Worm (Caenorhabditis elegans) whole organism, L4 larva: Measurements from ENCODE around the gene F07C3.9.

Source experiments
- D1046.2 ChIP-seq: fragments of 200-800 bp; sonication (Bioruptor generic); IDR thresholded peaks from 2 replicates; pipeline ENCODE4 v1.3.6; 2022; ENCODE audit warnings: missing genetic modification characterization, missing compliant biosample characterization
- F26F4.8 ChIP-seq: fragments of 200-800 bp; sonication (Bioruptor generic); conservative IDR thresholded peaks from 2 replicates; pipeline ENCODE4 v1.3.6; 2022; ENCODE audit warnings: missing genetic modification characterization, missing compliant biosample characterization
- F37D6.2 ChIP-seq: sonication (generic microtip); optimal IDR thresholded peaks from 2 replicates; lab custom pipeline; 2016; ENCODE audit warnings: mild to moderate bottlenecking, missing genetic modification characterization, missing compliant biosample characterization
- R02D3.7 ChIP-seq: fragments of 150-350 bp; sonication (generic microtip); optimal IDR thresholded peaks from 3 replicates; lab custom pipeline; 2014; ENCODE audit warnings: missing biosample characterization, missing genetic modification characterization
- Y48G9A.11 ChIP-seq: fragments of 200-800 bp; sonication (Bioruptor generic); IDR thresholded peaks from 2 replicates; pipeline ENCODE4 v1.3.6; 2022; ENCODE audit warnings: missing genetic modification reagents, missing genetic modification characterization, missing compliant biosample characterization
- Y5F2A.4 ChIP-seq: fragments of 200-800 bp; sonication (Bioruptor generic); optimal IDR thresholded peaks from 2 replicates; lab custom pipeline; 2018; ENCODE audit warnings: mild to moderate bottlenecking, missing genetic modification characterization, missing compliant biosample characterization
- aha-1 ChIP-seq: fragments of 150-350 bp; peaks from one replicate; lab custom pipeline; 2014; ENCODE audit warnings: missing biosample characterization, missing genetic modification characterization
- aly-2 ChIP-seq: sonication (generic microtip); optimal IDR thresholded peaks from 2 replicates; lab custom pipeline; 2018; ENCODE audit warnings: missing biosample characterization, missing genetic modification characterization
- arid-1 ChIP-seq: fragments of 200-800 bp; sonication (Bioruptor generic); conservative IDR thresholded peaks from 2 replicates; pipeline ENCODE4 v1.3.6; 2022; ENCODE audit warnings: missing genetic modification reagents, missing genetic modification characterization, missing compliant biosample characterization
- ceh-20 ChIP-seq: fragments of 200-800 bp; sonication (Bioruptor generic); IDR thresholded peaks from 2 replicates; pipeline ENCODE4 v1.3.6; 2022; ENCODE audit warnings: missing genetic modification reagents, missing genetic modification characterization, missing compliant biosample characterization
- ceh-44 ChIP-seq: fragments of 200-800 bp; sonication (Bioruptor generic); IDR thresholded peaks from 2 replicates; pipeline ENCODE4 v1.3.6; 2022; ENCODE audit warnings: missing genetic modification reagents, missing genetic modification characterization, missing compliant biosample characterization
- ceh-62 ChIP-seq: sonication (generic microtip); optimal IDR thresholded peaks from 2 replicates; lab custom pipeline; 2017; ENCODE audit warnings: missing biosample characterization, missing genetic modification characterization
- ctbp-1 ChIP-seq: fragments of 200-800 bp; sonication (Bioruptor generic); IDR thresholded peaks from 2 replicates; pipeline ENCODE4 v1.3.6; 2022; ENCODE audit warnings: missing genetic modification reagents, missing genetic modification characterization, missing compliant biosample characterization
- daf-16 ChIP-seq, 3 experiments: sonication (generic microtip); optimal IDR thresholded peaks; 2 replicates each; lab custom pipeline; 2016 to 2017; ENCODE audit warnings: missing genetic modification characterization in 3 of 3, missing genetic modification reagents in 3 of 3, mild to moderate bottlenecking in 2 of 3, missing compliant biosample characterization in 2 of 3, missing biosample characterization in 1 of 3, moderate library complexity in 1 of 3
- dmd-6 ChIP-seq: fragments of 200-800 bp; sonication (Bioruptor generic); IDR thresholded peaks from 2 replicates; pipeline ENCODE4 v1.3.6; 2022; ENCODE audit warnings: missing genetic modification reagents, missing genetic modification characterization, missing compliant biosample characterization
- dpl-1 ChIP-seq: fragments of 150-350 bp; optimal IDR thresholded peaks from 2 replicates; lab custom pipeline; 2014; ENCODE audit warnings: missing biosample characterization, missing genetic modification reagents, missing genetic modification characterization
- dve-1 ChIP-seq: sonication (generic microtip); optimal IDR thresholded peaks from 2 replicates; lab custom pipeline; 2017; ENCODE audit warnings: antibody characterized with exemption, mild to moderate bottlenecking, missing genetic modification characterization, missing compliant biosample characterization; ENCODE audit not compliant: insufficient read depth
- egl-43 ChIP-seq: fragments of 200-800 bp; sonication (Bioruptor generic); IDR thresholded peaks from 2 replicates; pipeline ENCODE4 v1.3.6; 2022; ENCODE audit warnings: missing genetic modification reagents, missing genetic modification characterization, missing compliant biosample characterization
- fkh-10 ChIP-seq: fragments of 150-350 bp; optimal IDR thresholded peaks from 2 replicates; lab custom pipeline; 2014; ENCODE audit warnings: missing biosample characterization, missing genetic modification reagents, missing genetic modification characterization
- hlh-11 ChIP-seq: fragments of 200-800 bp; sonication (Bioruptor generic); optimal IDR thresholded peaks from 2 replicates; lab custom pipeline; 2018; ENCODE audit warnings: mild to moderate bottlenecking, missing genetic modification characterization, missing compliant biosample characterization
- hlh-30 ChIP-seq: sonication (generic microtip); optimal IDR thresholded peaks from 2 replicates; lab custom pipeline; 2017; ENCODE audit warnings: antibody characterized with exemption, mild to moderate bottlenecking, missing genetic modification characterization, missing compliant biosample characterization; ENCODE audit not compliant: insufficient read depth
- lin-13 ChIP-seq: fragments of 150-350 bp; optimal IDR thresholded peaks from 2 replicates; lab custom pipeline; 2014; ENCODE audit warnings: missing biosample characterization, missing genetic modification reagents, missing genetic modification characterization
- lin-38 ChIP-seq: fragments of 200-800 bp; sonication (Bioruptor generic); IDR thresholded peaks from 2 replicates; pipeline ENCODE4 v1.3.6; 2022; ENCODE audit warnings: missing genetic modification reagents, missing genetic modification characterization, missing compliant biosample characterization
- lin-39 ChIP-seq: fragments of 150-350 bp; optimal IDR thresholded peaks from 2 replicates; lab custom pipeline; 2014; ENCODE audit warnings: missing biosample characterization, missing genetic modification reagents, missing genetic modification characterization
- lsy-2 ChIP-seq, 2 experiments: fragments of 150-350 bp in 1 of 2; sonication (generic microtip) in 1 of 2; optimal IDR thresholded peaks; 2 replicates each; lab custom pipeline; 2014 to 2017; ENCODE audit warnings: missing biosample characterization in 2 of 2, missing genetic modification characterization in 2 of 2
- madf-5 ChIP-seq, 2 experiments: fragments of 200-800 bp; sonication (Bioruptor generic); IDR thresholded peaks; 2 replicates each; pipeline ENCODE4 v1.3.6; 2022; ENCODE audit warnings: missing compliant biosample characterization in 2 of 2, missing genetic modification characterization in 2 of 2
- madf-9 ChIP-seq: fragments of 200-800 bp; sonication (Bioruptor generic); conservative IDR thresholded peaks from 2 replicates; pipeline ENCODE4 v1.3.6; 2022; ENCODE audit warnings: missing genetic modification reagents, missing genetic modification characterization, missing compliant biosample characterization
- mdl-1 ChIP-seq, 2 experiments: fragments of 150-350 bp in 1 of 2; sonication (generic microtip) in 1 of 2; optimal IDR thresholded peaks; 2 replicates each; lab custom pipeline; 2014 to 2017; ENCODE audit warnings: missing biosample characterization in 2 of 2, missing genetic modification characterization in 2 of 2
- mep-1 ChIP-seq: fragments of 150-350 bp; sonication (generic microtip); optimal IDR thresholded peaks from 3 replicates; lab custom pipeline; 2014; ENCODE audit warnings: missing biosample characterization, missing genetic modification characterization
- mes-2 ChIP-seq: sonication (generic microtip); optimal IDR thresholded peaks from 2 replicates; lab custom pipeline; 2016; ENCODE audit warnings: missing genotype, mild to moderate bottlenecking, missing genetic modification characterization, missing compliant biosample characterization; ENCODE audit not compliant: poor library complexity, severe bottlenecking
- mxl-3 ChIP-seq: fragments of 200-800 bp; sonication (Bioruptor generic); optimal IDR thresholded peaks from 2 replicates; lab custom pipeline; 2018; ENCODE audit warnings: mild to moderate bottlenecking, missing genetic modification characterization, missing compliant biosample characterization
- nhr-102 ChIP-seq: sonication (generic microtip); optimal IDR thresholded peaks from 2 replicates; lab custom pipeline; 2016; ENCODE audit warnings: mild to moderate bottlenecking, missing genetic modification characterization, moderate library complexity, missing compliant biosample characterization
- nhr-111 ChIP-seq: fragments of 200-800 bp; sonication (Bioruptor generic); optimal IDR thresholded peaks from 2 replicates; lab custom pipeline; 2018; ENCODE audit warnings: mild to moderate bottlenecking, missing genetic modification characterization, missing compliant biosample characterization
- nhr-41 ChIP-seq: fragments of 200-800 bp; sonication (Bioruptor generic); IDR thresholded peaks from 2 replicates; pipeline ENCODE4 v1.3.6; 2022; ENCODE audit warnings: missing genetic modification reagents, missing genetic modification characterization, missing compliant biosample characterization
- nhr-48 ChIP-seq: sonication (generic microtip); optimal IDR thresholded peaks from 2 replicates; lab custom pipeline; 2016; ENCODE audit warnings: mild to moderate bottlenecking, missing genetic modification characterization, missing compliant biosample characterization
- nhr-77 ChIP-seq: fragments of 150-350 bp; optimal IDR thresholded peaks from 2 replicates; lab custom pipeline; 2014; ENCODE audit warnings: missing biosample characterization, missing genetic modification characterization
- pqm-1 ChIP-seq: sonication (generic microtip); optimal IDR thresholded peaks from 2 replicates; lab custom pipeline; 2017; ENCODE audit warnings: missing biosample characterization, missing genetic modification characterization
- saeg-2 ChIP-seq: fragments of 200-800 bp; sonication (Bioruptor generic); IDR thresholded peaks from 2 replicates; pipeline ENCODE4 v1.3.6; 2022; ENCODE audit warnings: missing genetic modification reagents, missing genetic modification characterization, missing compliant biosample characterization
- tag-97 ChIP-seq: fragments of 200-800 bp; sonication (Bioruptor generic); IDR thresholded peaks from 2 replicates; pipeline ENCODE4 v1.3.6; 2022; ENCODE audit warnings: missing genetic modification characterization, missing compliant biosample characterization
- tra-1 ChIP-seq: fragments of 200-800 bp; sonication (Bioruptor generic); IDR thresholded peaks from 2 replicates; pipeline ENCODE4 v1.3.6; 2022; ENCODE audit warnings: missing genetic modification reagents, missing genetic modification characterization, missing compliant biosample characterization
- unc-130 ChIP-seq: sonication (generic microtip); optimal IDR thresholded peaks from 2 replicates; lab custom pipeline; 2016; ENCODE audit warnings: missing genetic modification reagents, missing genetic modification characterization, missing compliant biosample characterization
- unc-62 ChIP-seq, 3 experiments: fragments of 150-350 bp in 1 of 3; sonication (generic microtip); optimal IDR thresholded peaks in 2 of 3; peaks in 1 of 3; 1 replicate in 1 of 3; 2 replicates in 2 of 3; lab custom pipeline; 2014 to 2017; ENCODE audit warnings: missing biosample characterization in 3 of 3, missing genetic modification characterization in 3 of 3, missing genetic modification reagents in 3 of 3, missing genotype in 1 of 3
- zfp-3 ChIP-seq: fragments of 200-800 bp; sonication (Bioruptor generic); conservative IDR thresholded peaks from 2 replicates; pipeline ENCODE4 v1.3.6; 2022; ENCODE audit warnings: missing genetic modification reagents, missing genetic modification characterization, missing compliant biosample characterization
- zip-11 ChIP-seq: fragments of 200-800 bp; sonication (Bioruptor generic); IDR thresholded peaks from 2 replicates; pipeline ENCODE4 v1.3.6; 2022; ENCODE audit warnings: missing genetic modification characterization, missing compliant biosample characterization
- ztf-11 ChIP-seq: fragments of 150-350 bp; optimal IDR thresholded peaks from 2 replicates; lab custom pipeline; 2014; ENCODE audit warnings: missing biosample characterization, missing genetic modification characterization
- ztf-7 ChIP-seq: fragments of 150-350 bp; optimal IDR thresholded peaks from 2 replicates; lab custom pipeline; 2014; ENCODE audit warnings: missing biosample characterization, missing genetic modification characterization

The F07C3.9 gene

ce11 chrV:9218655-9219389, 35.6 kb downstream of the F07C3.9 start:
- no peak for TF ChIP-seq D1046.2 (GFP tag; lab: Robert Waterston, UW)
- peak in 1 of 2 experiments; percentile 4 for TF ChIP-seq lsy-2 (tag; optimal IDR thresholded peaks at IDR 0.05; lab: Kevin White, UChicago)
- TF ChIP-seq ctbp-1 = peak; percentile 48; the same call in 1 of the 2 replicates
- TF ChIP-seq ceh-62 (tag; lab: Kevin White, UChicago) = no peak
- TF ChIP-seq tra-1 (GFP tag; lab: Robert Waterston, UW) = 0 out of 2 replicates have a peak, but pooled peaks have one; percentile 40
- TF ChIP-seq lin-13 (GFP tag; lab: Kevin White, UChicago) = no peak
- TF ChIP-seq mes-2 = peak; percentile 25
- TF ChIP-seq tag-97 (GFP tag; lab: Robert Waterston, UW) = no peak
- no peak for TF ChIP-seq daf-16 (GFP tag; optimal IDR thresholded peaks at IDR 0.05; lab: Kevin White, UChicago)
- peak; percentile 88 for TF ChIP-seq daf-16 (tag; optimal IDR thresholded peaks at IDR 0.05; lab: Kevin White, UChicago)
- peak; percentile 56 for TF ChIP-seq pqm-1 (tag; lab: Kevin White, UChicago)
- peak in 1 of 2 experiments; percentile 99 for TF ChIP-seq unc-62 (GFP tag; optimal IDR thresholded peaks at IDR 0.05 in 1 of 2; lab: Kevin White, UChicago)
- no peak for TF ChIP-seq unc-62 (tag; optimal IDR thresholded peaks at IDR 0.05; lab: Kevin White, UChicago)
- TF ChIP-seq dmd-6 = peak; percentile 41; the same call in 1 of the 2 replicates
- TF ChIP-seq lin-39 (tag; lab: Kevin White, UChicago) = peak; percentile 36
- TF ChIP-seq mep-1 (tag; lab: Kevin White, UChicago) = peak; percentile 12
- peak; percentile 84 for TF ChIP-seq ceh-20 (GFP tag; lab: Robert Waterston, UW)
- TF ChIP-seq F37D6.2 (tag; lab: Kevin White, UChicago) = peak; percentile 4
- TF ChIP-seq fkh-10 (GFP tag; lab: Kevin White, UChicago) = peak; percentile 10
- TF ChIP-seq nhr-48 (tag; lab: Kevin White, UChicago) = peak; percentile 39
- TF ChIP-seq hlh-11 = peak; percentile 43
- TF ChIP-seq egl-43 (GFP tag; lab: Robert Waterston, UW) = no peak
- no peak for TF ChIP-seq madf-5 (GFP tag; IDR thresholded peaks at IDR 0.05; lab: Robert Waterston, UW)
- TF ChIP-seq nhr-111 = no peak
- peak; percentile 26 for TF ChIP-seq dve-1 (tag; lab: Kevin White, UChicago)

DNA sequence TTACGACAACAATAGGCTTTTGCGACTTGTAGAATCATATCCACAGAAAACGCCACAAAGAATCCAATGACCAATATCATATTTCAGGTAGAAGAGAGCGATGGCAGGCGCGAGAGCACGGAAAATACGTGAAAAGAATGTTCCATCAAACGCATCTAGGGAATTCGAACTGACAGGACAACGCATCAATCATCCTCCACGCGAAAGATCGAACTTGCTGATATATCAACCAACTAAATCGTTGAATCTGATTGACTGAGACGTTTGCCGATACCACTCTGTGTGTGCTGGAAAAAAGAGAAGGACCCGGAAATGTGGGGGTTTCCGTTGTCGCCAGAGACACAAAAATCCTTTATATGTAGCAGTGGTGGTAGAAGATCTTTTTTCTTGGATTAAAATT, 36.2 kb downstream of the F07C3.9 start:
- TF ChIP-seq ctbp-1 = no peak
- no peak for TF ChIP-seq lin-39 (tag; lab: Kevin White, UChicago)
- TF ChIP-seq ztf-7 (tag; lab: Kevin White, UChicago) = no peak
- TF ChIP-seq nhr-102 (tag; lab: Kevin White, UChicago) = no peak
- TF ChIP-seq Y5F2A.4 (GFP tag; lab: Kevin White, UChicago) = no peak
- no peak for TF ChIP-seq lin-13 (GFP tag; lab: Kevin White, UChicago)
- no peak for TF ChIP-seq unc-130 (GFP tag; lab: Kevin White, UChicago)
- TF ChIP-seq Y48G9A.11 = 0 out of 2 replicates have a peak, but pooled peaks have one; percentile 32
- TF ChIP-seq saeg-2 (GFP tag; lab: Robert Waterston, UW) = no peak
- no peak for TF ChIP-seq lin-38 (GFP tag; lab: Robert Waterston, UW)
- TF ChIP-seq F26F4.8 = no peak
- TF ChIP-seq zip-11 (GFP tag; lab: Robert Waterston, UW) = no peak
- TF ChIP-seq nhr-48 (tag; lab: Kevin White, UChicago) = no peak
- TF ChIP-seq nhr-41 (GFP tag; lab: Robert Waterston, UW) = no peak
- no peak for TF ChIP-seq egl-43 (GFP tag; lab: Robert Waterston, UW)
- no peak for TF ChIP-seq hlh-30 (tag; lab: Kevin White, UChicago)
- no peak for TF ChIP-seq arid-1
- no peak for TF ChIP-seq ztf-11 (tag; lab: Kevin White, UChicago)
- no peak for TF ChIP-seq daf-16 (GFP tag; optimal IDR thresholded peaks at IDR 0.05; lab: Kevin White, UChicago)
- no peak for TF ChIP-seq daf-16 (tag; optimal IDR thresholded peaks at IDR 0.05; lab: Kevin White, UChicago)
- no peak for TF ChIP-seq dpl-1 (GFP tag; lab: Kevin White, UChicago)
- no peak for TF ChIP-seq aly-2
- no peak for TF ChIP-seq ceh-44
- TF ChIP-seq madf-9 = no peak
- TF ChIP-seq nhr-77 (tag; lab: Kevin White, UChicago) = no peak
- no peak for TF ChIP-seq mdl-1 (tag; optimal IDR thresholded peaks at IDR 0.05; lab: Kevin White, UChicago)
- TF ChIP-seq mxl-3 (GFP tag; lab: Kevin White, UChicago) = no peak
- no peak for TF ChIP-seq zfp-3
- TF ChIP-seq R02D3.7 (tag; lab: Kevin White, UChicago) = no peak
- peak; percentile 73 for TF ChIP-seq aha-1
- peak in 1 of 2 experiments; percentile 100 for TF ChIP-seq unc-62 (GFP tag; optimal IDR thresholded peaks at IDR 0.05 in 1 of 2; lab: Kevin White, UChicago)
- TF ChIP-seq unc-62 (tag; optimal IDR thresholded peaks at IDR 0.05; lab: Kevin White, UChicago) = no peak
- no peak for TF ChIP-seq ceh-62 (tag; lab: Kevin White, UChicago)
